Worm (Caenorhabditis elegans) whole organism, L1 larva: Measurements from ENCODE around the gene R53.5.
A peak's percentile ranks its signal among the peaks of the same experiment; 100 is the strongest.

Source experiments
- C04F5.9 ChIP-seq: sonication (generic microtip); optimal IDR thresholded peaks from 2 replicates; lab custom pipeline; 2016; ENCODE audit warnings: missing genetic modification characterization, missing compliant biosample characterization
- C16A3.4 ChIP-seq: fragments of 150-350 bp; optimal IDR thresholded peaks from 2 replicates; lab custom pipeline; 2014; ENCODE audit warnings: missing biosample characterization, missing genetic modification characterization
- F16B12.6 ChIP-seq: fragments of 150-350 bp; optimal IDR thresholded peaks from 2 replicates; lab custom pipeline; 2014; ENCODE audit warnings: missing biosample characterization, missing genetic modification characterization
- alr-1 ChIP-seq: fragments of 200-800 bp; sonication (Bioruptor generic); optimal IDR thresholded peaks from 2 replicates; lab custom pipeline; 2018; ENCODE audit warnings: borderline replicate concordance, mild to moderate bottlenecking, missing genetic modification characterization, missing compliant biosample characterization
- ceh-63 ChIP-seq: fragments of 200-800 bp; sonication (Bioruptor generic); optimal IDR thresholded peaks from 2 replicates; lab custom pipeline; 2018; ENCODE audit warnings: mild to moderate bottlenecking, missing genetic modification characterization, missing compliant biosample characterization
- dpl-1 ChIP-seq, 3 experiments: fragments of 150-350 bp in 2 of 3; sonication (generic microtip) in 1 of 3; optimal IDR thresholded peaks; 2 replicates each; lab custom pipeline; 2014 to 2017; ENCODE audit warnings: missing biosample characterization in 3 of 3, missing genetic modification characterization in 3 of 3, missing genetic modification reagents in 3 of 3
- dsc-1 ChIP-seq: sonication (generic microtip); optimal IDR thresholded peaks from 2 replicates; lab custom pipeline; 2016; ENCODE audit warnings: mild to moderate bottlenecking, missing genetic modification characterization, missing compliant biosample characterization
- efl-1 ChIP-seq, 4 experiments: fragments of 150-350 bp; optimal IDR thresholded peaks in 3 of 4; peaks in 1 of 4; 1 replicate in 1 of 4; 2 replicates in 3 of 4; lab custom pipeline; 2014; ENCODE audit warnings: missing biosample characterization in 2 of 4, missing genetic modification characterization in 2 of 4, missing genetic modification reagents in 2 of 4
- efl-3 ChIP-seq: fragments of 200-800 bp; sonication (Bioruptor generic); optimal IDR thresholded peaks from 2 replicates; lab custom pipeline; 2018; ENCODE audit warnings: mild to moderate bottlenecking, missing genetic modification characterization, missing compliant biosample characterization
- egl-13 ChIP-seq: sonication (generic microtip); optimal IDR thresholded peaks from 2 replicates; lab custom pipeline; 2016; ENCODE audit warnings: missing genotype, missing genetic modification reagents, missing genetic modification characterization, missing compliant biosample characterization
- egl-27 ChIP-seq, 2 experiments: fragments of 150-350 bp in 1 of 2; sonication (generic microtip); optimal IDR thresholded peaks; 3 replicates each; lab custom pipeline; 2017 to 2018; ENCODE audit warnings: missing biosample characterization in 2 of 2, missing genetic modification characterization in 2 of 2, missing genetic modification reagents in 2 of 2
- ets-5 ChIP-seq: fragments of 200-800 bp; sonication (Bioruptor generic); IDR thresholded peaks from 2 replicates; pipeline ENCODE4 v1.3.6; 2022; ENCODE audit warnings: missing genetic modification characterization, missing compliant biosample characterization
- fkh-10 ChIP-seq: sonication (generic microtip); optimal IDR thresholded peaks from 2 replicates; lab custom pipeline; 2017; ENCODE audit warnings: missing biosample characterization, missing genetic modification reagents, missing genetic modification characterization
- fkh-4 ChIP-seq: sonication (generic microtip); optimal IDR thresholded peaks from 2 replicates; lab custom pipeline; 2016; ENCODE audit warnings: missing compliant biosample characterization, missing genetic modification characterization, borderline replicate concordance
- fkh-8 ChIP-seq: sonication (generic microtip); optimal IDR thresholded peaks from 2 replicates; lab custom pipeline; 2016; ENCODE audit warnings: mild to moderate bottlenecking, missing genetic modification characterization, missing compliant biosample characterization
- grh-1 ChIP-seq: fragments of 200-800 bp; sonication (Bioruptor generic); IDR thresholded peaks from 2 replicates; pipeline ENCODE4 v1.3.6; 2022; ENCODE audit warnings: missing genetic modification reagents, missing genetic modification characterization, missing compliant biosample characterization
- hpl-2 ChIP-seq: fragments of 150-350 bp; optimal IDR thresholded peaks from 2 replicates; lab custom pipeline; 2014; ENCODE audit warnings: missing biosample characterization, missing genetic modification reagents, missing genetic modification characterization
- irx-1 ChIP-seq: sonication (generic microtip); optimal IDR thresholded peaks from 2 replicates; lab custom pipeline; 2016; ENCODE audit warnings: missing genetic modification characterization, missing compliant biosample characterization
- jun-1 ChIP-seq: fragments of 150-350 bp; optimal IDR thresholded peaks from 2 replicates; lab custom pipeline; 2014; ENCODE audit warnings: missing biosample characterization, missing genetic modification reagents, missing genetic modification characterization
- lin-13 ChIP-seq: fragments of 150-350 bp; optimal IDR thresholded peaks from 2 replicates; lab custom pipeline; 2014; ENCODE audit warnings: missing biosample characterization, missing genetic modification reagents, missing genetic modification characterization
- lin-14 ChIP-seq: fragments of 200-800 bp; sonication (Bioruptor generic); optimal IDR thresholded peaks from 2 replicates; lab custom pipeline; 2018; ENCODE audit warnings: mild to moderate bottlenecking, missing genetic modification characterization, moderate library complexity, missing compliant biosample characterization
- lin-15B ChIP-seq: fragments of 150-350 bp; sonication (generic microtip); optimal IDR thresholded peaks from 3 replicates; lab custom pipeline; 2014; ENCODE audit warnings: missing biosample characterization, missing genetic modification characterization
- lin-35 ChIP-seq, 2 experiments: fragments of 150-350 bp; optimal IDR thresholded peaks; 2 replicates each; lab custom pipeline; 2014; ENCODE audit warnings: missing biosample characterization in 2 of 2, missing genetic modification characterization in 2 of 2, missing genetic modification reagents in 2 of 2
- lin-39 ChIP-seq: fragments of 150-350 bp; optimal IDR thresholded peaks from 2 replicates; lab custom pipeline; 2014; ENCODE audit warnings: missing biosample characterization, missing genetic modification reagents, missing genetic modification characterization
- mab-9 ChIP-seq: fragments of 200-800 bp; sonication (Bioruptor generic); IDR thresholded peaks from 2 replicates; pipeline ENCODE4 v1.3.6; 2022; ENCODE audit warnings: missing genetic modification reagents, missing genetic modification characterization, missing compliant biosample characterization
- mep-1 ChIP-seq: fragments of 150-350 bp; optimal IDR thresholded peaks from 2 replicates; lab custom pipeline; 2014; ENCODE audit warnings: missing biosample characterization, missing genetic modification characterization
- nhr-11 ChIP-seq: fragments of 150-350 bp; optimal IDR thresholded peaks from 2 replicates; lab custom pipeline; 2014; ENCODE audit warnings: missing biosample characterization, missing genetic modification characterization
- nhr-20 ChIP-seq: sonication (generic microtip); optimal IDR thresholded peaks from 2 replicates; lab custom pipeline; 2016; ENCODE audit warnings: mild to moderate bottlenecking, missing genetic modification characterization, missing compliant biosample characterization
- nhr-47 ChIP-seq: sonication (generic microtip); optimal IDR thresholded peaks from 2 replicates; lab custom pipeline; 2016; ENCODE audit warnings: mild to moderate bottlenecking, missing genetic modification characterization, moderate library complexity, missing compliant biosample characterization
- nhr-77 ChIP-seq: fragments of 150-350 bp; optimal IDR thresholded peaks from 2 replicates; lab custom pipeline; 2014; ENCODE audit warnings: missing biosample characterization, missing genetic modification characterization
- nhr-84 ChIP-seq: sonication (generic microtip); optimal IDR thresholded peaks from 2 replicates; lab custom pipeline; 2017; ENCODE audit warnings: missing biosample characterization, missing genetic modification characterization
- nhr-90 ChIP-seq: sonication (generic microtip); optimal IDR thresholded peaks from 2 replicates; lab custom pipeline; 2016; ENCODE audit warnings: mild to moderate bottlenecking, missing genetic modification characterization, missing compliant biosample characterization; ENCODE audit not compliant: poor library complexity
- pag-3 ChIP-seq: sonication (generic microtip); optimal IDR thresholded peaks from 2 replicates; lab custom pipeline; 2017; ENCODE audit warnings: missing genetic modification characterization, mild to moderate bottlenecking, missing compliant biosample characterization, antibody characterized with exemption, borderline replicate concordance; ENCODE audit not compliant: insufficient read depth
- pax-3 ChIP-seq: fragments of 200-800 bp; sonication (Bioruptor generic); optimal IDR thresholded peaks from 2 replicates; lab custom pipeline; 2018; ENCODE audit warnings: mild to moderate bottlenecking, missing genetic modification characterization, moderate library complexity, missing compliant biosample characterization
- pqm-1 ChIP-seq: sonication (generic microtip); optimal IDR thresholded peaks from 3 replicates; lab custom pipeline; 2017; ENCODE audit warnings: missing biosample characterization, missing genetic modification characterization
- rnt-1 ChIP-seq: sonication (generic microtip); optimal IDR thresholded peaks from 2 replicates; lab custom pipeline; 2016; ENCODE audit warnings: mild to moderate bottlenecking, missing genetic modification characterization, moderate library complexity, missing compliant biosample characterization
- snpc-4 ChIP-seq: fragments of 150-350 bp; optimal IDR thresholded peaks from 2 replicates; lab custom pipeline; 2014; ENCODE audit warnings: missing biosample characterization, missing genetic modification characterization
- sptf-1 ChIP-seq: fragments of 150-350 bp; optimal IDR thresholded peaks from 2 replicates; lab custom pipeline; 2014; ENCODE audit warnings: missing biosample characterization, missing genetic modification characterization
- tbx-2 ChIP-seq: sonication (generic microtip); optimal IDR thresholded peaks from 2 replicates; lab custom pipeline; 2016; ENCODE audit warnings: missing genetic modification characterization, missing compliant biosample characterization
- unc-30 ChIP-seq: sonication (generic microtip); optimal IDR thresholded peaks from 2 replicates; lab custom pipeline; 2017; ENCODE audit warnings: missing biosample characterization, missing genetic modification characterization
- unc-62 ChIP-seq: fragments of 150-350 bp; optimal IDR thresholded peaks from 2 replicates; lab custom pipeline; 2014; ENCODE audit warnings: missing biosample characterization, missing genetic modification reagents, missing genetic modification characterization
- unc-98 ChIP-seq: fragments of 200-800 bp; sonication (Bioruptor generic); IDR thresholded peaks from 2 replicates; pipeline ENCODE4 v1.3.6; 2022; ENCODE audit warnings: missing genetic modification characterization, missing compliant biosample characterization
- xbp-1 ChIP-seq: sonication (generic microtip); optimal IDR thresholded peaks from 2 replicates; lab custom pipeline; 2016; ENCODE audit warnings: missing genetic modification characterization, missing compliant biosample characterization
- zag-1 ChIP-seq: fragments of 150-350 bp; optimal IDR thresholded peaks from 2 replicates; lab custom pipeline; 2014; ENCODE audit warnings: missing biosample characterization, missing genetic modification characterization
- ztf-11 ChIP-seq, 2 experiments: sonication (generic microtip); optimal IDR thresholded peaks; 2 replicates each; lab custom pipeline; 2016 to 2017; ENCODE audit warnings: missing genetic modification characterization in 2 of 2, missing biosample characterization in 1 of 2, missing compliant biosample characterization in 1 of 2
- ztf-4 ChIP-seq: fragments of 150-350 bp; optimal IDR thresholded peaks from 2 replicates; lab custom pipeline; 2014; ENCODE audit warnings: missing biosample characterization, missing genetic modification characterization

R53.5 gene

DNA sequence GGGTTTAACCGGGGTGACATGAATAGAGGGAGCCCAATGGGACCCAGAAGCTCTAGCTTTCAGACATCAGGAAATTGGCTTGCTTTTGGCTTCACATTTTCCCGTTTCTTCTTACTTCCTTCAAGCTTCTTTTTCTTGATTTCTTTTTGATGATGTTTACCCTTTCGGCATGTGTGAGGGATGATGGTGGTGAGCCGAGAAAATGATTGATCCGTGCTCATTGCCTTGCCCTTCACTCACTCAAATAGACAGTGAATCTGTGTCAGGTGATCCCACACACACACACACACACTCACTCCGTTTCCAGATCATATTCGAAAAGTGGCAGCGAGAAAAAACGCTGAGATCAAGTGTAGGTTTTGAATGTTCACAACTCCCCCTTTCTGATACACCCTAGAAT is 24.4 kb upstream of the R53.5 start:
- TF ChIP-seq dpl-1 (GFP tag; optimal IDR thresholded peaks at IDR 0.05; lab: Kevin White, UChicago) (no peak), efl-1 (optimal IDR thresholded peaks at IDR 0.05; lab: Kevin White, UChicago) (no peak), efl-1 (GFP tag; optimal IDR thresholded peaks at IDR 0.05 in 1 of 2; lab: Kevin White, UChicago) (peak in 1 of 2 experiments; percentile 28)

DNA sequence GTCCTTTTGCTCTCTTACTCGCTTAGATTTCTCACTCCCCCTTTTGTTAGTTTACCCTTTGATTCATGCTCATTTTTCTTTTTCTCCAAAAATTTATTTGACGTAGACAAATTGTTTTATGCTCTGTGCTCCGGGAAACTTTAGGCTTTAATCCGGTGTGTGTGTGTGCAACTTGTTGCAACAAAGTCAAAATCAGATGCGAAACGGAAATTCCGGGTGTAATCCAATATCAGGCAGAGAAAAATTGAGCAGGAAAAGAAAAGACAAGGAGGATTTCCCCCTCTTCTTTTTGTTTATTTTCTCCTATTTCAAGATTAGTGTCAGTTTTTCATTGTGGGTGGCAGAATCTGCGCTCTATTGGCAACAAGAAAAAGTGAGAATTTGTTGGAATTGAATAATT is 22.2 kb upstream of the R53.5 start:
- peak; percentile 89 for TF ChIP-seq fkh-10 (GFP tag; lab: Kevin White, UChicago)
- no peak for TF ChIP-seq lin-35 (GFP tag; optimal IDR thresholded peaks at IDR 0.05; lab: Kevin White, UChicago)
- TF ChIP-seq grh-1 (GFP tag; lab: Robert Waterston, UW) = no peak
- peak; percentile 30 for TF ChIP-seq tbx-2
- no peak for TF ChIP-seq ztf-11 (tag; optimal IDR thresholded peaks at IDR 0.05; lab: Kevin White, UChicago)
- TF ChIP-seq lin-14 (GFP tag; lab: Kevin White, UChicago) = peak; percentile 67

DNA sequence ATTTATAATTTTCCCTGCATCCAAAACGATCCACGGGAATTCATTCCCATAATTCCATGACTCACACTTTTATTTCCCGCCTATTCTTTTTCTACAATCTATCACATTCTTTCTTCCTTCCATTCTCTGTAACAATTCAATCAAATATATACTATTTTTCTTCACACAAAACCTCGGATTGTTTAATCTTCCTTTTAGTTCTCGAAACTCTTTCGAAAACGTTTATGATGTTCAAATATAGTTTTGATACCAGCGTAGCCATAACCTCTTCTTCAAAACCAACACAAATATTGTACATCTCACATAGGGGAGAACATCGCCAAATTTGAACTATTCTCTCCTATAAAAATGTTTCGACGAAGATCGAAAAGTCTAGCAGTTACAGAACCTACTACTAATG is 20.5 kb upstream of the R53.5 start, which contains the start of gene lec-3:
Gene lec-3 (plus strand): TSS at position 301 of the 400 bp plus-strand sequence.
- TF ChIP-seq nhr-20 (tag; lab: Kevin White, UChicago) (no peak), ceh-63 (no peak), nhr-84 (tag; lab: Kevin White, UChicago) (no peak), ztf-11 (tag; optimal IDR thresholded peaks at IDR 0.05; lab: Kevin White, UChicago) (no peak), zag-1 (tag; lab: Kevin White, UChicago) (no peak), egl-13 (no peak), fkh-8 (tag; lab: Kevin White, UChicago) (no peak), ets-5 (GFP tag; lab: Robert Waterston, UW) (no peak), mab-9 (no peak), unc-62 (GFP tag; lab: Kevin White, UChicago) (no peak), lin-39 (tag; lab: Kevin White, UChicago) (no peak), tbx-2 (no peak), ztf-4 (tag; lab: Kevin White, UChicago) (no peak), xbp-1 (tag; lab: Kevin White, UChicago) (no peak), lin-13 (no peak), F16B12.6 (tag; lab: Kevin White, UChicago) (no peak), hpl-2 (no peak)

DNA sequence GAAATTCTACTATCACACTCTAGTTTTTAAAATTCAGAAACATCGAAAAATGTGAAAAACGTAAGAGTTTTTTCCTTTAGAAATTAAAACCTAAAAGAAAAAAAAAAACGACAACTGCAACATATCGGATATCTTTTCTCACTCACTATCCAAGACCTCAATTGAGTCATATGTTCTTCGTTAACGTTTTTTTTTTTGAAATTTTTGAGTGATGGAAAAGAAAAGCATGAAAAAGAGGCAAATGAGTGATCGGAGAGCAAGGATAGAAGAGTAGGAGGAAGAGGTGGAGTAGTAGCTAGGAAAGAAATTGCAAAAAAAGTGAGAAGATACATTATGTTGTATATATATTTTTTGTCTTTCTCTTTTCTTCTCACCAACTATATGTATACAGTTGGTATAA is 19.2 kb upstream of the R53.5 start:
- TF ChIP-seq pqm-1 (no peak), unc-98 (GFP tag; lab: Robert Waterston, UW) (no peak), jun-1 (no peak), dsc-1 (tag; lab: Kevin White, UChicago) (peak; percentile 50), rnt-1 (peak; percentile 2), nhr-90 (tag; lab: Kevin White, UChicago) (no peak), lin-14 (GFP tag; lab: Kevin White, UChicago) (peak; percentile 73), grh-1 (GFP tag; lab: Robert Waterston, UW) (no peak), fkh-4 (tag; lab: Kevin White, UChicago) (no peak), nhr-11 (tag; lab: Kevin White, UChicago) (no peak), ztf-4 (tag; lab: Kevin White, UChicago) (no peak), pag-3 (tag; lab: Kevin White, UChicago) (peak; percentile 31), egl-27 (tag; optimal IDR thresholded peaks at IDR 0.05; lab: Kevin White, UChicago) (no peak), nhr-77 (tag; lab: Kevin White, UChicago) (no peak), C16A3.4 (tag; lab: Kevin White, UChicago) (no peak), mab-9 (no peak), nhr-20 (tag; lab: Kevin White, UChicago) (no peak), lin-15B (no peak), unc-30 (tag; lab: Kevin White, UChicago) (no peak), efl-1 (optimal IDR thresholded peaks at IDR 0.05; lab: Kevin White, UChicago) (no peak), efl-1 (GFP tag; optimal IDR thresholded peaks at IDR 0.05 in 1 of 2; lab: Kevin White, UChicago) (no peak), irx-1 (no peak), mep-1 (tag; lab: Kevin White, UChicago) (no peak), alr-1 (tag; lab: Kevin White, UChicago) (no peak), tbx-2 (peak; percentile 6), pax-3 (no peak), snpc-4 (tag; lab: Kevin White, UChicago) (no peak), nhr-47 (tag; lab: Kevin White, UChicago) (no peak), sptf-1 (no peak), C04F5.9 (no peak), efl-3 (GFP tag; lab: Kevin White, UChicago) (no peak)
